Fruit fly (Drosophila melanogaster) whole organism, pupa: ENCODE data around the gene Eip75B.

Source experiments
- CG9948 ChIP-seq: fragments of 200-800 bp; sonication (Bioruptor generic); optimal IDR thresholded peaks from 2 replicates; lab custom pipeline; 2018; ENCODE audit warnings: missing biosample characterization, mild to moderate bottlenecking, missing genetic modification characterization, moderate library complexity
- EcR ChIP-seq: fragments of 200-800 bp; sonication (Bioruptor generic); optimal IDR thresholded peaks from 3 replicates; lab custom pipeline; 2019; ENCODE audit warnings: missing biosample characterization, missing genetic modification characterization, mild to moderate bottlenecking, moderate library complexity, missing genetic modification reagents
- fd96Ca ChIP-seq: fragments of 200-800 bp; sonication (Bioruptor generic); IDR thresholded peaks from 3 replicates; pipeline ENCODE4 v1.3.6; 2022; ENCODE audit warnings: missing biosample characterization, missing genetic modification characterization
- gl ChIP-seq: fragments of 200-800 bp; sonication (Bioruptor generic); optimal IDR thresholded peaks from 2 replicates; lab custom pipeline; 2018; ENCODE audit warnings: missing biosample characterization, mild to moderate bottlenecking, missing genetic modification characterization

- TF ChIP-seq CG9948 (no peak), gl (tag; lab: Kevin White, UChicago) (no peak), EcR (no peak), fd96Ca (GFP tag; lab: Robert Waterston, UW) (no peak)
Measured at dm6 chr3L:17962668-17963208, 101.8 kb downstream of the Eip75B start.
